Worm (Caenorhabditis elegans): ENCODE data around the gene hat-1.

hat-1 gene

DNA sequence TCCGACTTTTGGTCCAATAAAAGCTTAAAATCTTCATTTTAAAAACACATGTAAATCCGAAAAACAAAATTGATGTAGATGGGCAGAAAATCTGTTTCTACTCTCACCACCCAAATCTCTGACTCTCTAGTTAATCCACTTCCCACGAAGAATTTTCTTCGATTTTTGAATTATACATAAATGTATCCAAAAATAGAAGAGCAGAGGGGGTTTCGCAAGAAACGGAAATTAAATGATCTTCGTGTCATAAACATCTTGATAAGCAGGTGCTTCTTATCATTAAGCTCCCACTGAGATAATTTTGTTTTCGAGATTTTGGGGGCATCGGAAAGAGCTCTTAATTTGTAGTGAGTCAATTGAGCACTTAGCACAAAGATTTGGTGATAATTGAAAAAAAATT lies 17.4 kb downstream of the hat-1 start:
- TF ChIP-seq sox-2 (GFP tag; IDR thresholded peaks at IDR 0.05), result no peak
- no peak for TF ChIP-seq nfya-1 (tag; optimal IDR thresholded peaks at IDR 0.05)
- TF ChIP-seq hlh-15 (tag; optimal IDR thresholded peaks at IDR 0.05), result no peak
- TF ChIP-seq elt-4 (tag; optimal IDR thresholded peaks at IDR 0.05), result no peak
- TF ChIP-seq pag-3 (tag; optimal IDR thresholded peaks at IDR 0.05; ENCODE audit: borderline replicate concordance), result no peak
- no peak for TF ChIP-seq sdc-2 (tag; optimal IDR thresholded peaks at IDR 0.05)
- no peak for TF ChIP-seq pha-4 (tag; optimal IDR thresholded peaks at IDR 0.05)
- no peak for TF ChIP-seq tbx-7 (tag; optimal IDR thresholded peaks at IDR 0.05)
- TF ChIP-seq nhr-232 (tag; optimal IDR thresholded peaks at IDR 0.05), result no peak
- TF ChIP-seq gmeb-2 (tag; optimal IDR thresholded peaks at IDR 0.05), result no peak
- no peak for TF ChIP-seq madf-2 (tag; optimal IDR thresholded peaks at IDR 0.05)
- TF ChIP-seq hlh-6 (tag; optimal IDR thresholded peaks at IDR 0.05), result no peak
- TF ChIP-seq ceh-14 (tag; optimal IDR thresholded peaks at IDR 0.05), result no peak

DNA sequence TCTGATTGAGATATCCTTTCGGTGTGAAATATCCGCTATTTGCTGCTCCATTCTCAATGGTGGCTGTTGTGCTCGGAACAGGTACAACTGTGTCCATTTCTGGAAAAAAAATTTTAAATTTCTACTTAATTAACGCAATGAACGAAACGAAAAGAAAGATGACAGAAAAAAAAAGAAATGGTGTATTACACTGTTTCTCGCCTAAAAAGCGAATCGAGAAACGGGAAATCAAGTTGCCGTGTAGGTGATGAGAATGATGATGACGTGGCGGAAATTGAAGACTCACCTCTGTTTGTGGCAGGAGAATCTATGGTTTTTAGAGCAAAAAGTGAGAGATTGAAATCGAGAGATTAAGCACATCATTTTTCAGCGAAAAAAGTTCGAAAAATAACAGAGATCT lies 20.6 kb downstream of the hat-1 start, which contains the start of gene C38H2.3:
Gene C38H2.3, minus strand, starts transcription at position 101 of the 400 bp plus-strand sequence.
- no peak for TF ChIP-seq hlh-8 (tag; optimal IDR thresholded peaks at IDR 0.05)
- no peak for TF ChIP-seq npax-4 (tag; optimal IDR thresholded peaks at IDR 0.05)
- TF ChIP-seq unc-42 (tag; optimal IDR thresholded peaks at IDR 0.05), result no peak
- no peak for TF ChIP-seq ets-4 (tag; optimal IDR thresholded peaks at IDR 0.05)
- TF ChIP-seq lim-6 (tag; optimal IDR thresholded peaks at IDR 0.05), result no peak
- TF ChIP-seq nhr-232 (tag; optimal IDR thresholded peaks at IDR 0.05), result no peak
- TF ChIP-seq Y22D7AL.16 (tag; optimal IDR thresholded peaks at IDR 0.05), result no peak
- TF ChIP-seq C38D4.7 (GFP tag; optimal IDR thresholded peaks at IDR 0.05), result no peak
- no peak for TF ChIP-seq sox-2 (GFP tag; IDR thresholded peaks at IDR 0.05)
- TF ChIP-seq pag-3 (tag; optimal IDR thresholded peaks at IDR 0.05; ENCODE audit: borderline replicate concordance), result no peak
- TF ChIP-seq elt-4 (tag; optimal IDR thresholded peaks at IDR 0.05), result no peak
- no peak for TF ChIP-seq eyg-1 (tag; optimal IDR thresholded peaks at IDR 0.05)

DNA sequence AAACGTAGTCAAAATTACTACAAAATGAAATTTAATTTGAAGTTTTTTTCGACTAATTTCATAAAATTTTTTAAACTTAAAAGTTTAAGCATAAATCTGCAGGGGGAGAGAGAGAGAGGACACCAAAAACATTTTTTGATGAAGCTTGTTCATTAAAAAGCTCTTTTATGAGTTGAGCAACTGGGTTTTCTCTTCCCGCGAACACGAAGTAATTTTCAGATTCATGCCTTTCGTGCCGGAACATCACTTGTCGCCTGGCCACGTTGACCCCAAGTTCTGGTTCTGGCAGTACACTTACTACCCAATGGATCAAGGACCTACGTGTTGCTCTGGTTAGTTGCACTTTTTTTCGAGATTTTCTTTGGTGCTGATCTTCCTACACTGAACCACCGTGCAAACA lies 23.2 kb downstream of the hat-1 start:
- TF ChIP-seq ceh-22 (tag; optimal IDR thresholded peaks at IDR 0.05) (no peak), ttx-3 (tag; optimal IDR thresholded peaks at IDR 0.05) (no peak), dve-1 (tag; optimal IDR thresholded peaks at IDR 0.05) (no peak), ceh-18 (tag; optimal IDR thresholded peaks at IDR 0.05) (no peak), ceh-34 (tag; optimal IDR thresholded peaks at IDR 0.05) (no peak), tbx-7 (tag; optimal IDR thresholded peaks at IDR 0.05) (no peak), che-1 (tag; optimal IDR thresholded peaks at IDR 0.05) (no peak), fax-1 (tag; optimal IDR thresholded peaks at IDR 0.05) (no peak), pha-2 (tag; optimal IDR thresholded peaks at IDR 0.05) (no peak), fkh-10 (GFP tag; optimal IDR thresholded peaks at IDR 0.05) (no peak), elt-4 (tag; optimal IDR thresholded peaks at IDR 0.05) (no peak), hlh-8 (tag; optimal IDR thresholded peaks at IDR 0.05) (no peak), pag-3 (tag; optimal IDR thresholded peaks at IDR 0.05; ENCODE audit: borderline replicate concordance) (no peak), syd-9 (tag; optimal IDR thresholded peaks at IDR 0.05) (no peak), ztf-16 (tag; optimal IDR thresholded peaks at IDR 0.05) (no peak), nfya-1 (tag; optimal IDR thresholded peaks at IDR 0.05) (no peak), mec-3 (tag; optimal IDR thresholded peaks at IDR 0.05; ENCODE audit: borderline replicate concordance) (no peak), lin-11 (tag; optimal IDR thresholded peaks at IDR 0.05) (no peak), F13H6.1 (tag; optimal IDR thresholded peaks at IDR 0.05) (no peak)

DNA sequence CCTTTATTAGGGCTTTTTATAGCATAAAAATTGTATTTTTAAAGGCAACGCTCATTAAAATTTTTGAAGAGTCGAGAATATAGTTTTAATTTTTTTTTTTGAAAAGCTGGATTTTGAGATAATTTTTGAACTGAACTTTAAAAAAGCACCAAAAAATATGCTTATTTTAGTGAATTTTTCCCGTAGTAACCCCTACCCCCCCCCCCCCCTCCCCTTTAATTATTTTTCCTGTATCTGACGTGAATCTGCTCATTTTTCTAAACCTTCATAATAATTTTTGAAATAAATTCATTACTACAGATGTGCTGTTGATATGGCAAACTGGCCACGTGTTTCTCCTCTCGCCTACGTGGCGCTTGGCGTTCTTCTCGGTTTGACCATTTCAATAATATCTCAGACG lies 25.6 kb downstream of the hat-1 start, which contains the start of gene C38H2.2:
Gene C38H2.2, plus strand, starts transcription at position 301 of the 400 bp plus-strand sequence.
- TF ChIP-seq hlh-13 (GFP tag; optimal IDR thresholded peaks at IDR 0.05) (no peak), pat-9 (tag; optimal IDR thresholded peaks at IDR 0.05) (no peak), ceh-22 (tag; optimal IDR thresholded peaks at IDR 0.05) (no peak), ttx-3 (tag; optimal IDR thresholded peaks at IDR 0.05) (no peak), ceh-45 (GFP tag; IDR thresholded peaks at IDR 0.05) (no peak), elt-2 (tag; optimal IDR thresholded peaks at IDR 0.05) (no peak), dve-1 (tag; optimal IDR thresholded peaks at IDR 0.05) (no peak), ahr-1 (tag; optimal IDR thresholded peaks at IDR 0.05) (no peak), pha-2 (tag; optimal IDR thresholded peaks at IDR 0.05) (no peak), K02D7.2 (tag; optimal IDR thresholded peaks at IDR 0.05) (no peak), gmeb-2 (tag; optimal IDR thresholded peaks at IDR 0.05) (no peak), K09A11.1 (tag; optimal IDR thresholded peaks at IDR 0.05; ENCODE audit: insufficient read depth) (no peak)

Measured in whole organism, late embryonic.